Fruit fly (Drosophila melanogaster) whole organism, embryonic: Measurements from ENCODE around the gene CG8526.

Experiments used
- Ada2b ChIP-seq: fragments of 200-800 bp; sonication (Bioruptor generic); IDR thresholded peaks from 2 replicates; pipeline ENCODE4 v1.3.6; 2022; ENCODE audit warnings: missing biosample characterization, missing genetic modification characterization
- C15 ChIP-seq: fragments of 200-800 bp; sonication (Bioruptor generic); IDR thresholded peaks from 3 replicates; pipeline ENCODE4 v1.3.6; 2022; ENCODE audit warnings: missing biosample characterization, missing genetic modification characterization
- CG10979 ChIP-seq: fragments of 200-800 bp; sonication (Bioruptor generic); optimal IDR thresholded peaks from 2 replicates; lab custom pipeline; 2018; ENCODE audit warnings: missing biosample characterization, mild to moderate bottlenecking, missing genetic modification characterization, moderate library complexity
- CG11723 ChIP-seq: fragments of 200-800 bp; sonication (Bioruptor generic); optimal IDR thresholded peaks from 2 replicates; lab custom pipeline; 2017; ENCODE audit warnings: missing biosample characterization, mild to moderate bottlenecking, missing genetic modification characterization
- CG12155 ChIP-seq: fragments of 200-800 bp; sonication (Bioruptor generic); optimal IDR thresholded peaks from 3 replicates; lab custom pipeline; 2016; ENCODE audit warnings: missing biosample characterization, missing genetic modification characterization
- CG12219 ChIP-seq: fragments of 200-800 bp; sonication (Bioruptor generic); optimal IDR thresholded peaks from 3 replicates; lab custom pipeline; 2018; ENCODE audit warnings: missing biosample characterization, mild to moderate bottlenecking, missing genetic modification characterization
- CG12744 ChIP-seq: fragments of 200-800 bp; sonication (Bioruptor generic); optimal IDR thresholded peaks from 2 replicates; lab custom pipeline; 2016; ENCODE audit warnings: missing biosample characterization, missing genetic modification characterization
- CG18599 ChIP-seq: fragments of 200-800 bp; sonication (Bioruptor generic); optimal IDR thresholded peaks from 3 replicates; lab custom pipeline; 2017; ENCODE audit warnings: missing biosample characterization, missing genetic modification characterization, mild to moderate bottlenecking, moderate library complexity, missing genetic modification reagents
- CG2120 ChIP-seq: fragments of 200-800 bp; sonication (Bioruptor generic); optimal IDR thresholded peaks from 3 replicates; lab custom pipeline; 2016; ENCODE audit warnings: missing biosample characterization, missing genetic modification characterization
- CG2202 ChIP-seq: fragments of 200-800 bp; sonication (Bioruptor generic); optimal IDR thresholded peaks from 2 replicates; lab custom pipeline; 2018; ENCODE audit warnings: missing biosample characterization, mild to moderate bottlenecking, missing genetic modification characterization
- CG31365 ChIP-seq: fragments of 200-800 bp; sonication (Bioruptor generic); optimal IDR thresholded peaks from 2 replicates; lab custom pipeline; 2018; ENCODE audit warnings: missing biosample characterization, mild to moderate bottlenecking, missing genetic modification characterization
- CG32532 ChIP-seq: fragments of 200-800 bp; sonication (Bioruptor generic); IDR thresholded peaks from 2 replicates; pipeline ENCODE4 v1.3.6; 2022; ENCODE audit warnings: missing biosample characterization, missing genetic modification characterization
- CG3847 ChIP-seq: fragments of 200-800 bp; sonication (Bioruptor generic); IDR thresholded peaks from 2 replicates; pipeline ENCODE4 v1.3.6; 2022; ENCODE audit warnings: missing biosample characterization, missing genetic modification characterization
- CG6175 ChIP-seq: fragments of 200-800 bp; sonication (Bioruptor generic); IDR thresholded peaks from 3 replicates; pipeline ENCODE4 v1.3.6; 2022; ENCODE audit warnings: missing biosample characterization, missing genetic modification characterization
- CrebB ChIP-seq: fragments of 200-800 bp; sonication (Bioruptor generic); optimal IDR thresholded peaks from 3 replicates; lab custom pipeline; 2018; ENCODE audit warnings: missing biosample characterization, mild to moderate bottlenecking, missing genetic modification characterization
- D19B ChIP-seq: fragments of 200-800 bp; sonication (Bioruptor generic); optimal IDR thresholded peaks from 2 replicates; lab custom pipeline; 2017; ENCODE audit warnings: missing biosample characterization, mild to moderate bottlenecking, missing genetic modification characterization
- Dad ChIP-seq: fragments of 200-800 bp; sonication (Bioruptor generic); optimal IDR thresholded peaks from 3 replicates; lab custom pipeline; 2016; ENCODE audit warnings: missing biosample characterization, missing genetic modification characterization
- Elba2 ChIP-seq: fragments of 200-800 bp; sonication (Bioruptor generic); optimal IDR thresholded peaks from 3 replicates; lab custom pipeline; 2016; ENCODE audit warnings: missing biosample characterization, missing genetic modification characterization
- Fer1 ChIP-seq: fragments of 200-800 bp; sonication (Bioruptor generic); optimal IDR thresholded peaks from 2 replicates; lab custom pipeline; 2017; ENCODE audit warnings: missing biosample characterization, mild to moderate bottlenecking, missing genetic modification characterization
- HLH54F ChIP-seq: fragments of 200-800 bp; sonication (Bioruptor generic); optimal IDR thresholded peaks from 3 replicates; lab custom pipeline; 2016; ENCODE audit warnings: missing biosample characterization, missing genetic modification characterization
- Jarid2 ChIP-seq: fragments of 200-800 bp; sonication (Bioruptor generic); optimal IDR thresholded peaks from 3 replicates; lab custom pipeline; 2017; ENCODE audit warnings: mild to moderate bottlenecking, missing biosample characterization, missing genetic modification reagents, missing genetic modification characterization
- Med ChIP-seq: fragments of 200-800 bp; sonication (Bioruptor generic); peaks from one replicate; lab custom pipeline; 2016; ENCODE audit warnings: missing biosample characterization, missing genetic modification characterization, mild to moderate bottlenecking, inconsistent platforms, moderate library complexity
- Meics ChIP-seq: fragments of 200-800 bp; sonication (Bioruptor generic); optimal IDR thresholded peaks from 2 replicates; lab custom pipeline; 2017; ENCODE audit warnings: missing biosample characterization, mild to moderate bottlenecking, missing genetic modification characterization
- Mes4 ChIP-seq: fragments of 200-800 bp; sonication (Bioruptor generic); optimal IDR thresholded peaks from 2 replicates; lab custom pipeline; 2016; ENCODE audit warnings: missing biosample characterization, missing genetic modification characterization
- Neu2 ChIP-seq: fragments of 200-800 bp; sonication (Bioruptor generic); optimal IDR thresholded peaks from 3 replicates; lab custom pipeline; 2016; ENCODE audit warnings: missing biosample characterization, missing genetic modification characterization, borderline replicate concordance
- Ravus ChIP-seq: fragments of 200-800 bp; sonication (Bioruptor generic); IDR thresholded peaks from 2 replicates; pipeline ENCODE4 v1.3.6; 2022; ENCODE audit warnings: missing biosample characterization, missing genetic modification characterization
- Sry-β ChIP-seq: fragments of 200-800 bp; sonication (Bioruptor generic); optimal IDR thresholded peaks from 2 replicates; lab custom pipeline; 2018; ENCODE audit warnings: missing biosample characterization, mild to moderate bottlenecking, missing genetic modification characterization, moderate library complexity
- ase ChIP-seq: fragments of 200-800 bp; sonication (Bioruptor generic); IDR thresholded peaks from 3 replicates; pipeline ENCODE4 v1.3.6; 2022; ENCODE audit warnings: missing biosample characterization, missing genetic modification characterization
- bcd ChIP-seq: fragments of 200-800 bp; sonication (Bioruptor generic); optimal IDR thresholded peaks from 2 replicates; lab custom pipeline; 2017; ENCODE audit warnings: missing biosample characterization, mild to moderate bottlenecking, missing genetic modification characterization
- caup ChIP-seq: fragments of 200-800 bp; sonication (Bioruptor generic); optimal IDR thresholded peaks from 3 replicates; lab custom pipeline; 2017; ENCODE audit warnings: missing biosample characterization, mild to moderate bottlenecking, missing genetic modification characterization, moderate library complexity; ENCODE audit not compliant: severe bottlenecking
- croc ChIP-seq: fragments of 200-800 bp; sonication (Bioruptor generic); conservative IDR thresholded peaks from 3 replicates; pipeline ENCODE4 v1.3.6; 2022; ENCODE audit warnings: missing biosample characterization, missing genetic modification characterization
- danr ChIP-seq: fragments of 200-800 bp; sonication (Bioruptor generic); IDR thresholded peaks from 2 replicates; pipeline ENCODE4 v1.3.6; 2022; ENCODE audit warnings: missing biosample characterization, missing genetic modification characterization
- disco-r ChIP-seq: fragments of 200-800 bp; sonication (Bioruptor generic); optimal IDR thresholded peaks from 2 replicates; lab custom pipeline; 2016; ENCODE audit warnings: missing biosample characterization, missing genetic modification characterization
- exex ChIP-seq: fragments of 200-800 bp; sonication (Bioruptor generic); optimal IDR thresholded peaks from 4 replicates; lab custom pipeline; 2018; ENCODE audit warnings: missing biosample characterization, mild to moderate bottlenecking, missing genetic modification characterization, moderate library complexity
- gsb-n ChIP-seq: fragments of 200-800 bp; sonication (Bioruptor generic); optimal IDR thresholded peaks from 3 replicates; lab custom pipeline; 2018; ENCODE audit warnings: missing biosample characterization, mild to moderate bottlenecking, missing genetic modification characterization
- insv ChIP-seq, 2 experiments: fragments of 200-800 bp; sonication (Bioruptor generic); optimal IDR thresholded peaks; 3 replicates each; lab custom pipeline; 2016 to 2018; ENCODE audit warnings: missing biosample characterization in 2 of 2, missing genetic modification characterization in 2 of 2
- jigr1 ChIP-seq: fragments of 200-800 bp; sonication (Bioruptor generic); IDR thresholded peaks from 3 replicates; pipeline ENCODE4 v1.3.6; 2022; ENCODE audit warnings: missing biosample characterization, missing genetic modification characterization
- lov ChIP-seq, 2 experiments: fragments of 200-800 bp in 1 of 2; fragments of >200 bp in 1 of 2; sonication (Bioruptor generic) in 1 of 2; IDR thresholded peaks in 1 of 2; optimal IDR thresholded peaks in 1 of 2; 2 replicates in 1 of 2; 3 replicates in 1 of 2; pipeline versions ENCODE4 v1.3.6 to Lab custom; 2017 to 2022; ENCODE audit warnings: missing biosample characterization in 1 of 2, missing genetic modification characterization in 1 of 2
- nerfin-1 ChIP-seq: fragments of 200-800 bp; sonication (Bioruptor generic); optimal IDR thresholded peaks from 3 replicates; lab custom pipeline; 2019; ENCODE audit warnings: missing biosample characterization, mild to moderate bottlenecking, missing genetic modification characterization, moderate library complexity
- nerfin-2 ChIP-seq: fragments of 200-800 bp; sonication (Bioruptor generic); IDR thresholded peaks from 2 replicates; pipeline ENCODE4 v1.3.6; 2022; ENCODE audit warnings: missing biosample characterization, missing genetic modification characterization; ENCODE audit not compliant: partially characterized antibody
- pb ChIP-seq: fragments of 200-800 bp; sonication (Bioruptor generic); optimal IDR thresholded peaks from 3 replicates; lab custom pipeline; 2016; ENCODE audit warnings: missing biosample characterization, missing genetic modification characterization
- psq ChIP-seq: fragments of 200-800 bp; sonication (Bioruptor generic); optimal IDR thresholded peaks from 2 replicates; lab custom pipeline; 2017; ENCODE audit warnings: missing biosample characterization, missing genetic modification characterization
- pzg ChIP-seq: fragments of 200-800 bp; sonication (Bioruptor generic); optimal IDR thresholded peaks from 3 replicates; lab custom pipeline; 2018; ENCODE audit warnings: missing biosample characterization, mild to moderate bottlenecking, missing genetic modification characterization, moderate library complexity
- rib ChIP-seq: fragments of 200-800 bp; sonication (Bioruptor generic); IDR thresholded peaks from 2 replicates; pipeline ENCODE4 v1.3.6; 2022; ENCODE audit warnings: missing biosample characterization, missing genetic modification characterization
- schlank ChIP-seq: fragments of 200-800 bp; sonication (Bioruptor generic); optimal IDR thresholded peaks from 2 replicates; lab custom pipeline; 2018; ENCODE audit warnings: missing biosample characterization, mild to moderate bottlenecking, missing genetic modification characterization
- shn ChIP-seq: fragments of 200-800 bp; sonication (Bioruptor generic); optimal IDR thresholded peaks from 3 replicates; lab custom pipeline; 2016; ENCODE audit warnings: missing biosample characterization, missing genetic modification characterization
- tin ChIP-seq: fragments of 200-800 bp; sonication (Bioruptor generic); optimal IDR thresholded peaks from 3 replicates; lab custom pipeline; 2016; ENCODE audit warnings: missing biosample characterization, missing genetic modification characterization
- unpg ChIP-seq: fragments of 200-800 bp; sonication (Bioruptor generic); optimal IDR thresholded peaks from 3 replicates; lab custom pipeline; 2018; ENCODE audit warnings: missing biosample characterization, mild to moderate bottlenecking, missing genetic modification characterization, moderate library complexity
- vnd ChIP-seq: fragments of 200-800 bp; sonication (Bioruptor generic); IDR thresholded peaks from 3 replicates; pipeline ENCODE4 v1.3.6; 2022; ENCODE audit warnings: missing biosample characterization, missing genetic modification characterization; ENCODE audit not compliant: partially characterized antibody

The CG8526 gene

DNA sequence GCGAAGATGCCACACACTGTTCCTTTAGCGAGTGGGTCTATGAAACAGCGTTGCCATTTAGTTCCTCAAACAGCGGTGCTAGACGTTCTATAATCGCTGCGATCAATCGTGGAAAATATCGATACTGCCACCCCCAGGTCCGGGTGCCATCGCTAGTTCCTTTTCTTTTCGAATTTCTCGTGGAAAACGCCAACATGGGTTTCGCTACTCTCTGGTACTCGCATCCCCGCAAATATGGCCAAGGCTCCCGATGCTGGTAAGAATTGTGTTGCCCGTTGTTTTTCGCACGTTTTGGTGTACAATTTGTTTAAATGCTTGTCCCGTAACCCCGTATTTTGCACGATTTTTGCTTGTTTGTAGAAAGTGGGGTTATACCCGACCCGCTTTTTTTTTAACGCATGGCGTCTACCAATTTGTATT is 23.1 kb upstream of the CG8526 start, which contains the start of gene RpS29 (continued):
- TF ChIP-seq bcd (peak; percentile 85), CrebB (tag; lab: Kevin White, UChicago) (peak; percentile 87), D19B (GFP tag; lab: Kevin White, UChicago) (no peak), Med (GFP tag; lab: Kevin White, UChicago) (peak; percentile 99), pzg (GFP tag; lab: Kevin White, UChicago) (peak; percentile 100), CG18599 (GFP tag; lab: Kevin White, UChicago) (peak; percentile 86), schlank (tag; lab: Kevin White, UChicago) (peak; percentile 85), Neu2 (GFP tag; lab: Kevin White, UChicago) (peak; percentile 56), CG31365 (tag; lab: Kevin White, UChicago) (peak; percentile 51), HLH54F (GFP tag; lab: Kevin White, UChicago) (peak; percentile 87), Dad (peak; percentile 84), croc (0 out of 3 replicates have a peak, but pooled peaks have one; percentile 32), CG3847 (GFP tag; lab: Robert Waterston, UW) (peak; percentile 97), CG6175 (GFP tag; lab: Robert Waterston, UW) (peak; percentile 84), gsb-n (tag; lab: Kevin White, UChicago) (peak; percentile 54), CG32532 (peak; percentile 89), CG12219 (peak; percentile 56), jigr1 (GFP tag; lab: Robert Waterston, UW) (no peak), nerfin-2 (peak; percentile 70), insv (GFP tag; optimal IDR thresholded peaks at IDR 0.05; lab: Kevin White, UChicago) (peak in 1 of 2 experiments; percentile 73), pb (GFP tag; lab: Kevin White, UChicago) (peak; percentile 78), vnd (GFP tag; lab: Robert Waterston, UW) (peak; percentile 84), Ravus (GFP tag; lab: Robert Waterston, UW) (no peak), Fer1 (GFP tag; lab: Kevin White, UChicago) (peak; percentile 89), CG11723 (GFP tag; lab: Kevin White, UChicago) (peak; percentile 68), tin (GFP tag; lab: Kevin White, UChicago) (peak; percentile 74), Elba2 (GFP tag; lab: Kevin White, UChicago) (no peak), CG2120 (peak; percentile 90), disco-r (GFP tag; lab: Kevin White, UChicago) (peak; percentile 68), rib (GFP tag; lab: Robert Waterston, UW) (peak; percentile 52; the same call in 1 of the 2 replicates), CG2202 (peak; percentile 47), exex (tag; lab: Kevin White, UChicago) (peak; percentile 39), Mes4 (peak; percentile 84), CG12155 (GFP tag; lab: Kevin White, UChicago) (peak; percentile 97), CG12744 (GFP tag; lab: Kevin White, UChicago) (peak; percentile 77), psq (GFP tag; lab: Kevin White, UChicago) (peak; percentile 50), Jarid2 (GFP tag; lab: Kevin White, UChicago) (peak; percentile 63), CG10979 (tag; lab: Kevin White, UChicago) (peak; percentile 36), nerfin-1 (tag; lab: Kevin White, UChicago) (peak; percentile 75), ase (peak; percentile 65; the same call in 2 of the 3 replicates), unpg (GFP tag; lab: Kevin White, UChicago) (peak; percentile 66), danr (GFP tag; lab: Robert Waterston, UW) (0 out of 2 replicates have a peak, but pooled peaks have one; percentile 28), shn (peak; percentile 88), caup (GFP tag; lab: Kevin White, UChicago) (peak; percentile 92), lov (optimal IDR thresholded peaks at IDR 0.05; lab: Kevin White, UChicago) (no peak), lov (GFP tag; IDR thresholded peaks at IDR 0.05; lab: Robert Waterston, UW) (peak; percentile 62; the same call in 1 of the 3 replicates), Meics (GFP tag; lab: Kevin White, UChicago) (peak; percentile 87), Ada2b (GFP tag; lab: Robert Waterston, UW) (peak; percentile 76), C15 (0 out of 3 replicates have a peak, but pooled peaks have one; percentile 43), Sry-β (GFP tag; lab: Kevin White, UChicago) (peak; percentile 53)
